Fruit fly (Drosophila melanogaster): ENCODE results near the gene Irc.

The Irc gene

dm6 chr3R:17002218-17003110 is at the start of gene Irc, which contains the start of gene Sf3a1:
Gene Irc, plus strand, starts transcription at chr3R:17002875.
Gene Sf3a1, minus strand, starts transcription at chr3R:17002355.
- no peak for TF ChIP-seq CG17801 (GFP tag; optimal IDR thresholded peaks at IDR 0.05; ENCODE audit: partially characterized antibody)

- no peak for TF ChIP-seq CG17801 (GFP tag; optimal IDR thresholded peaks at IDR 0.05; ENCODE audit: partially characterized antibody)
These were observed 48.3 kb upstream of the Irc start for dm6 chr3R:16954423-16954822.

- TF ChIP-seq CG17801 (GFP tag; optimal IDR thresholded peaks at IDR 0.05; ENCODE audit: partially characterized antibody), result no peak
These were observed 44.7 kb upstream of the Irc start for dm6 chr3R:16957759-16958536.

- no peak for TF ChIP-seq CG17801 (GFP tag; optimal IDR thresholded peaks at IDR 0.05; ENCODE audit: partially characterized antibody)
These were observed 42.5 kb upstream of the Irc start for dm6 chr3R:16960219-16960618.

- no peak for TF ChIP-seq CG17801 (GFP tag; optimal IDR thresholded peaks at IDR 0.05; ENCODE audit: partially characterized antibody)
These were observed 40.4 kb upstream of the Irc start for dm6 chr3R:16962303-16962702.

- no peak for TF ChIP-seq CG17801 (GFP tag; optimal IDR thresholded peaks at IDR 0.05; ENCODE audit: partially characterized antibody)
These were observed 33.0 kb upstream of the Irc start for dm6 chr3R:16969361-16970355.

- TF ChIP-seq CG17801 (GFP tag; optimal IDR thresholded peaks at IDR 0.05; ENCODE audit: partially characterized antibody), result no peak
These were observed 30.5 kb upstream of the Irc start, which contains the start of gene Abd-B for dm6 chr3R:16972136-16972535. Gene Abd-B, minus strand, starts transcription at chr3R:16972236.

dm6 chr3R:16972575-16972974 is 30.1 kb upstream of the Irc start:
- TF ChIP-seq CG17801 (GFP tag; optimal IDR thresholded peaks at IDR 0.05; ENCODE audit: partially characterized antibody), result no peak

- TF ChIP-seq CG17801 (GFP tag; optimal IDR thresholded peaks at IDR 0.05; ENCODE audit: partially characterized antibody), result no peak
These were observed 27.8 kb upstream of the Irc start, which contains the start of gene VhaM9.7-d for dm6 chr3R:16974904-16975303. Gene VhaM9.7-d, plus strand, starts transcription at chr3R:16975204.

dm6 chr3R:16977745-16978305 is 24.9 kb upstream of the Irc start, which contains the start of gene Actn3:
Gene Actn3, minus strand, starts transcription at chr3R:16977795.
- no peak for TF ChIP-seq CG17801 (GFP tag; optimal IDR thresholded peaks at IDR 0.05; ENCODE audit: partially characterized antibody)

dm6 chr3R:16980958-16981623 is 21.6 kb upstream of the Irc start:
- no peak for TF ChIP-seq CG17801 (GFP tag; optimal IDR thresholded peaks at IDR 0.05; ENCODE audit: partially characterized antibody)

- TF ChIP-seq CG17801 (GFP tag; optimal IDR thresholded peaks at IDR 0.05; ENCODE audit: partially characterized antibody), result no peak
These were observed 20.5 kb upstream of the Irc start, which contains the start of gene AhcyL2 for dm6 chr3R:16982108-16982707. Gene AhcyL2, minus strand, starts transcription at chr3R:16982158.

- TF ChIP-seq CG17801 (GFP tag; optimal IDR thresholded peaks at IDR 0.05; ENCODE audit: partially characterized antibody), result no peak
These were observed 19.7 kb upstream of the Irc start for dm6 chr3R:16983001-16983400.

Measured in ovary, adult (tissue).